Worm (Caenorhabditis elegans) whole organism, late embryonic: ENCODE data around the gene szy-20.

Experiments used
- ama-1 ChIP-seq: fragments of 150-350 bp; optimal IDR thresholded peaks from 2 replicates; lab custom pipeline; 2014
- ceh-9 ChIP-seq: sonication (generic microtip); optimal IDR thresholded peaks from 2 replicates; lab custom pipeline; 2016; ENCODE audit warnings: mild to moderate bottlenecking, missing genetic modification characterization, inconsistent platforms, missing compliant biosample characterization
- che-1 ChIP-seq: sonication (generic microtip); optimal IDR thresholded peaks from 2 replicates; lab custom pipeline; 2016; ENCODE audit warnings: mild to moderate bottlenecking, missing genetic modification characterization, missing compliant biosample characterization
- nhr-232 ChIP-seq: sonication (generic microtip); optimal IDR thresholded peaks from 2 replicates; lab custom pipeline; 2016; ENCODE audit warnings: missing genetic modification characterization, missing compliant biosample characterization
- pha-4 ChIP-seq: fragments of 150-350 bp; optimal IDR thresholded peaks from 2 replicates; lab custom pipeline; 2018; ENCODE audit warnings: missing biosample characterization, missing genetic modification reagents, missing genetic modification characterization
- unc-55 ChIP-seq: sonication (generic microtip); optimal IDR thresholded peaks from 2 replicates; lab custom pipeline; 2017; ENCODE audit warnings: missing biosample characterization, missing genetic modification reagents, missing genetic modification characterization

- TF ChIP-seq ceh-9 (tag; lab: Kevin White, UChicago) (no peak), che-1 (tag; lab: Kevin White, UChicago) (no peak), unc-55 (no peak), ama-1 (lab: Kevin White, UChicago) (no peak), nhr-232 (tag; lab: Kevin White, UChicago) (no peak), pha-4 (no peak)
Observed at ce11 chrII:9000331-9000730, 31.2 kb upstream of the szy-20 start, which contains the start of gene F44G4.5.
